Worm (Caenorhabditis elegans) whole organism, midembryonic: ENCODE measurements around the gene spt-5.

ENCODE experiments used
- cog-1 ChIP-seq: sonication (generic microtip); optimal IDR thresholded peaks from 2 replicates; lab custom pipeline; 2016; ENCODE audit warnings: missing genetic modification characterization, missing compliant biosample characterization
- flt-1 ChIP-seq: fragments of 200-800 bp; sonication (Bioruptor generic); IDR thresholded peaks from 2 replicates; pipeline ENCODE4 v1.3.6; 2022; ENCODE audit warnings: missing genetic modification characterization, missing compliant biosample characterization
- klf-2 ChIP-seq: fragments of 200-800 bp; sonication (Bioruptor generic); conservative IDR thresholded peaks from 2 replicates; pipeline ENCODE4 v1.3.6; 2022; ENCODE audit warnings: missing genetic modification reagents, missing genetic modification characterization, missing compliant biosample characterization
- med-1 ChIP-seq: sonication (generic microtip); optimal IDR thresholded peaks from 2 replicates; lab custom pipeline; 2017; ENCODE audit warnings: missing genetic modification characterization, mild to moderate bottlenecking, missing compliant biosample characterization, antibody characterized with exemption, missing genetic modification reagents; ENCODE audit not compliant: insufficient read depth
- tab-1 ChIP-seq: fragments of 200-800 bp; sonication (Bioruptor generic); IDR thresholded peaks from 2 replicates; pipeline ENCODE4 v1.3.6; 2022; ENCODE audit warnings: missing genetic modification characterization, missing compliant biosample characterization
- ztf-23 ChIP-seq: fragments of 200-800 bp; sonication (Bioruptor generic); IDR thresholded peaks from 2 replicates; pipeline ENCODE4 v1.3.6; 2022; ENCODE audit warnings: missing genetic modification reagents, missing genetic modification characterization, missing compliant biosample characterization
- ztf-29 ChIP-seq: fragments of 200-800 bp; sonication (Bioruptor generic); IDR thresholded peaks from 2 replicates; pipeline ENCODE4 v1.3.6; 2022; ENCODE audit warnings: missing genetic modification reagents, missing genetic modification characterization, missing compliant biosample characterization

- no peak for TF ChIP-seq flt-1 (GFP tag; lab: Robert Waterston, UW)
- no peak for TF ChIP-seq med-1 (GFP tag; lab: Kevin White, UChicago)
- no peak for TF ChIP-seq ztf-29 (GFP tag; lab: Robert Waterston, UW)
- TF ChIP-seq klf-2 (GFP tag; lab: Robert Waterston, UW): no peak
- no peak for TF ChIP-seq ztf-23 (GFP tag; lab: Robert Waterston, UW)
- no peak for TF ChIP-seq tab-1 (GFP tag; lab: Robert Waterston, UW)
- TF ChIP-seq cog-1 (tag; lab: Kevin White, UChicago): no peak
Observed at ce11 chrIV:12051049-12051792, at the start of gene spt-5, which contains the start of gene bre-5.
